Worm (Caenorhabditis elegans) whole organism, L2 larva: Measurements from ENCODE around the gene pcp-1.

Experiments
- C34F6.9 ChIP-seq: fragments of 150-350 bp; optimal IDR thresholded peaks from 2 replicates; lab custom pipeline; 2014; ENCODE audit warnings: missing biosample characterization, missing genetic modification characterization
- F13H6.1 ChIP-seq: sonication (generic microtip); optimal IDR thresholded peaks from 2 replicates; lab custom pipeline; 2016; ENCODE audit warnings: missing genetic modification characterization, missing compliant biosample characterization
- R02D3.7 ChIP-seq: fragments of 150-350 bp; optimal IDR thresholded peaks from 2 replicates; lab custom pipeline; 2014; ENCODE audit warnings: missing biosample characterization, missing genetic modification characterization
- Y55F3AM.14 ChIP-seq: fragments of 200-800 bp; sonication (Bioruptor generic); optimal IDR thresholded peaks from 2 replicates; lab custom pipeline; 2018; ENCODE audit warnings: mild to moderate bottlenecking, missing genetic modification characterization, missing compliant biosample characterization
- ZK546.5 ChIP-seq: sonication (generic microtip); optimal IDR thresholded peaks from 2 replicates; lab custom pipeline; 2017; ENCODE audit warnings: missing biosample characterization, missing genetic modification characterization
- aly-2 ChIP-seq: fragments of 150-350 bp; optimal IDR thresholded peaks from 2 replicates; lab custom pipeline; 2014; ENCODE audit warnings: missing biosample characterization, missing genetic modification characterization
- blmp-1 ChIP-seq: sonication (generic microtip); optimal IDR thresholded peaks from 2 replicates; lab custom pipeline; 2017; ENCODE audit warnings: missing genetic modification characterization, mild to moderate bottlenecking, missing compliant biosample characterization, antibody characterized with exemption, moderate library complexity; ENCODE audit not compliant: insufficient read depth
- ceh-16 ChIP-seq: fragments of 150-350 bp; optimal IDR thresholded peaks from 2 replicates; lab custom pipeline; 2014; ENCODE audit warnings: missing biosample characterization, missing genetic modification characterization
- ceh-82 ChIP-seq: fragments of 150-350 bp; optimal IDR thresholded peaks from 2 replicates; lab custom pipeline; 2014; ENCODE audit warnings: missing biosample characterization, missing genetic modification characterization
- crh-2 ChIP-seq: sonication (generic microtip); optimal IDR thresholded peaks from 2 replicates; lab custom pipeline; 2017; ENCODE audit warnings: missing biosample characterization, missing genetic modification characterization
- dmd-4 ChIP-seq: sonication (generic microtip); optimal IDR thresholded peaks from 2 replicates; lab custom pipeline; 2017; ENCODE audit warnings: missing biosample characterization, missing genetic modification characterization
- egl-27 ChIP-seq: sonication (generic microtip); optimal IDR thresholded peaks from 3 replicates; lab custom pipeline; 2017; ENCODE audit warnings: missing biosample characterization, missing genetic modification reagents, missing genetic modification characterization
- elt-1 ChIP-seq: fragments of 150-350 bp; optimal IDR thresholded peaks from 2 replicates; lab custom pipeline; 2014; ENCODE audit warnings: missing biosample characterization, missing genetic modification characterization
- elt-3 ChIP-seq: sonication (generic microtip); optimal IDR thresholded peaks from 2 replicates; lab custom pipeline; 2017; ENCODE audit warnings: missing biosample characterization, missing genetic modification characterization
- fos-1 ChIP-seq: fragments of 150-350 bp; optimal IDR thresholded peaks from 2 replicates; lab custom pipeline; 2014; ENCODE audit warnings: missing biosample characterization, missing genetic modification characterization
- gmeb-1 ChIP-seq: fragments of 150-350 bp; optimal IDR thresholded peaks from 2 replicates; lab custom pipeline; 2014; ENCODE audit warnings: missing biosample characterization, missing genetic modification characterization
- lin-11 ChIP-seq: fragments of 150-350 bp; sonication (generic microtip); optimal IDR thresholded peaks from 2 replicates; lab custom pipeline; 2014; ENCODE audit warnings: missing biosample characterization, missing genetic modification characterization, inconsistent platforms, mixed read lengths
- lin-13 ChIP-seq: fragments of 150-350 bp; optimal IDR thresholded peaks from 2 replicates; lab custom pipeline; 2014; ENCODE audit warnings: missing biosample characterization, missing genetic modification reagents, missing genetic modification characterization
- lin-39 ChIP-seq: fragments of 150-350 bp; optimal IDR thresholded peaks from 2 replicates; lab custom pipeline; 2014; ENCODE audit warnings: missing biosample characterization, missing genetic modification reagents, missing genetic modification characterization
- lsy-2 ChIP-seq, 2 experiments: fragments of 150-350 bp in 1 of 2; sonication (generic microtip) in 1 of 2; optimal IDR thresholded peaks; 2 replicates each; lab custom pipeline; 2014 to 2017; ENCODE audit warnings: missing biosample characterization in 2 of 2, missing genetic modification characterization in 2 of 2
- mab-5 ChIP-seq: fragments of 150-350 bp; optimal IDR thresholded peaks from 2 replicates; lab custom pipeline; 2014; ENCODE audit warnings: missing biosample characterization, missing genetic modification characterization
- mbf-1 ChIP-seq: sonication (generic microtip); optimal IDR thresholded peaks from 2 replicates; lab custom pipeline; 2017; ENCODE audit warnings: missing biosample characterization, missing genetic modification characterization
- mdl-1 ChIP-seq, 2 experiments: fragments of 150-350 bp in 1 of 2; sonication (generic microtip) in 1 of 2; optimal IDR thresholded peaks; 2 replicates each; lab custom pipeline; 2017; ENCODE audit warnings: missing biosample characterization in 2 of 2, missing genetic modification characterization in 2 of 2
- nhr-10 ChIP-seq: sonication (generic microtip); optimal IDR thresholded peaks from 2 replicates; lab custom pipeline; 2017; ENCODE audit warnings: missing biosample characterization, missing genetic modification characterization
- nhr-11 ChIP-seq: fragments of 150-350 bp; optimal IDR thresholded peaks from 2 replicates; lab custom pipeline; 2014; ENCODE audit warnings: missing biosample characterization, missing genetic modification characterization
- nhr-12 ChIP-seq: fragments of 150-350 bp; optimal IDR thresholded peaks from 2 replicates; lab custom pipeline; 2014; ENCODE audit warnings: missing biosample characterization, missing genetic modification characterization
- nhr-129 ChIP-seq: fragments of 150-350 bp; optimal IDR thresholded peaks from 2 replicates; lab custom pipeline; 2014; ENCODE audit warnings: missing biosample characterization, missing genetic modification characterization
- nhr-21 ChIP-seq: fragments of 150-350 bp; optimal IDR thresholded peaks from 2 replicates; lab custom pipeline; 2014; ENCODE audit warnings: missing biosample characterization, missing genetic modification characterization
- nhr-23 ChIP-seq: fragments of 150-350 bp; optimal IDR thresholded peaks from 2 replicates; lab custom pipeline; 2014; ENCODE audit warnings: missing biosample characterization, missing genetic modification reagents, missing genetic modification characterization
- nhr-237 ChIP-seq: fragments of 150-350 bp; optimal IDR thresholded peaks from 2 replicates; lab custom pipeline; 2014; ENCODE audit warnings: missing biosample characterization, missing genetic modification characterization
- nhr-25 ChIP-seq: fragments of 150-350 bp; sonication (generic microtip); optimal IDR thresholded peaks from 3 replicates; lab custom pipeline; 2014; ENCODE audit warnings: missing biosample characterization, missing genetic modification characterization
- nhr-6 ChIP-seq: fragments of 150-350 bp; optimal IDR thresholded peaks from 2 replicates; lab custom pipeline; 2014; ENCODE audit warnings: missing biosample characterization, missing genetic modification characterization
- nhr-77 ChIP-seq: fragments of 150-350 bp; optimal IDR thresholded peaks from 2 replicates; lab custom pipeline; 2014; ENCODE audit warnings: missing biosample characterization, missing genetic modification characterization
- peb-1 ChIP-seq: fragments of 150-350 bp; optimal IDR thresholded peaks from 2 replicates; lab custom pipeline; 2014; ENCODE audit warnings: missing biosample characterization, missing genetic modification characterization
- sem-4 ChIP-seq: fragments of 150-350 bp; optimal IDR thresholded peaks from 2 replicates; lab custom pipeline; 2014; ENCODE audit warnings: missing biosample characterization, missing genetic modification reagents, missing genetic modification characterization
- skn-1 ChIP-seq: sonication (generic microtip); optimal IDR thresholded peaks from 2 replicates; lab custom pipeline; 2017; ENCODE audit warnings: missing biosample characterization, missing genetic modification characterization
- sma-3 ChIP-seq: sonication (generic microtip); optimal IDR thresholded peaks from 2 replicates; lab custom pipeline; 2016; ENCODE audit warnings: missing genetic modification reagents, missing genetic modification characterization, missing compliant biosample characterization
- sma-9 ChIP-seq, 2 experiments: fragments of 150-350 bp in 1 of 2; sonication (generic microtip) in 1 of 2; optimal IDR thresholded peaks; 2 replicates each; lab custom pipeline; 2014 to 2016; ENCODE audit warnings: missing genetic modification characterization in 2 of 2, mild to moderate bottlenecking in 1 of 2, missing biosample characterization in 1 of 2, missing compliant biosample characterization in 1 of 2, missing genetic modification reagents in 1 of 2, moderate library complexity in 1 of 2
- snpc-4 ChIP-seq: fragments of 150-350 bp; optimal IDR thresholded peaks from 2 replicates; lab custom pipeline; 2014; ENCODE audit warnings: missing biosample characterization, missing genetic modification characterization
- unc-39 ChIP-seq: fragments of 150-350 bp; optimal IDR thresholded peaks from 2 replicates; lab custom pipeline; 2014; ENCODE audit warnings: missing biosample characterization, missing genetic modification characterization
- unc-55 ChIP-seq: fragments of 150-350 bp; sonication (generic microtip); optimal IDR thresholded peaks from 3 replicates; lab custom pipeline; 2014; ENCODE audit warnings: missing biosample characterization, missing genetic modification reagents, missing genetic modification characterization
- unc-62 ChIP-seq: fragments of 150-350 bp; optimal IDR thresholded peaks from 2 replicates; lab custom pipeline; 2014; ENCODE audit warnings: missing biosample characterization, missing genetic modification reagents, missing genetic modification characterization
- zag-1 ChIP-seq: fragments of 150-350 bp; optimal IDR thresholded peaks from 2 replicates; lab custom pipeline; 2014; ENCODE audit warnings: missing biosample characterization, missing genetic modification characterization
- ztf-1 ChIP-seq: fragments of 200-800 bp; sonication (Bioruptor generic); conservative IDR thresholded peaks from 2 replicates; pipeline ENCODE4 v1.3.6; 2022; ENCODE audit warnings: missing genetic modification characterization, missing compliant biosample characterization
- ztf-11 ChIP-seq: sonication (generic microtip); optimal IDR thresholded peaks from 2 replicates; lab custom pipeline; 2017; ENCODE audit warnings: missing biosample characterization, missing genetic modification characterization
- ztf-4 ChIP-seq: fragments of 150-350 bp; optimal IDR thresholded peaks from 2 replicates; lab custom pipeline; 2014; ENCODE audit warnings: missing biosample characterization, missing genetic modification characterization

The pcp-1 gene

DNA sequence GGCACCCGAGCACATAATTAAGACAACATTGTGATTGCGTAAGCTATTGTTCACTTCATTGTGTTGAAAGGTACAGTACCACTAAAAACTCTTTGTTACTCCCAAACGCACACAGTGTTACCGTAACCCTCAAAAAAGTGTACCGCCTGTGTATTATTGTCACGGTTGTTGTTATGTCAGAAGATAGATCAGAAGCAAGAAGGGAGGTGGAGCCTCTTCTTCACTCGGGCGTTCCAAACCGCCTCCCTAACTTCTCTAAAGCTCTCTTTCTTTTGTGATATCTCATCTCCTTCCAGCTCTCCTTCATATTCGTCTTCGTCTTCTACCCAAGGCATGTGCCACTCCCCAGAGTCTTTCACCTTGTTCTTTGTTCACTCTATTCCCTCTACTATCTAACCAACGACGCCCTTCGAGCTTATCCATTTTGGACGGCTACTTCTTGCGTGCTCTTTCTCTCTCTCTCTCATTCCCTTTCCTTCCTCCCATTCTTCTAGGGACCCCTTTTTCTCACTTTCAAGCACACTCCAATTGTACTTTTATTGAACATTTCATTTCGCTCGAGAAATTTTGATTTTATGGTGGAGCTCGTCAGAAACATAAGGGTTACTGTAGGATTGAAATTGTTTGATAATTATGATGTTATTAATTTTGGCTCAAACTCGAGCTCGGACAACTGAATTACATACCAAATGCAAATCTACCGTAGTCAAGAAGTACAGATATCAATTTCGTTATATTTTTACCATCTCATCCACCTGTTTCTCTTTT, 33.0 kb upstream of the pcp-1 start:
- no peak for TF ChIP-seq snpc-4 (tag; lab: Kevin White, UChicago)
- no peak for TF ChIP-seq mab-5 (tag; lab: Kevin White, UChicago)
- no peak for TF ChIP-seq ZK546.5
- TF ChIP-seq nhr-11 (tag; lab: Kevin White, UChicago) = no peak
- no peak for TF ChIP-seq nhr-23 (tag; lab: Kevin White, UChicago)
- TF ChIP-seq dmd-4 = no peak
- TF ChIP-seq Y55F3AM.14 (GFP tag; lab: Kevin White, UChicago) = no peak
- TF ChIP-seq sma-3 = no peak
- no peak for TF ChIP-seq unc-62
- no peak for TF ChIP-seq nhr-12 (tag; lab: Kevin White, UChicago)
- no peak for TF ChIP-seq nhr-237 (tag; lab: Kevin White, UChicago)
- TF ChIP-seq lin-13 (GFP tag; lab: Kevin White, UChicago) = no peak
- no peak for TF ChIP-seq nhr-25 (tag; lab: Kevin White, UChicago)
- TF ChIP-seq ceh-16 (tag; lab: Kevin White, UChicago) = no peak
- TF ChIP-seq unc-39 = no peak
- peak; percentile 55 for TF ChIP-seq F13H6.1
- peak; percentile 53 for TF ChIP-seq unc-55 (GFP tag; lab: Kevin White, UChicago)
- no peak for TF ChIP-seq peb-1
- TF ChIP-seq lin-11 (tag; lab: Kevin White, UChicago) = no peak
- TF ChIP-seq mbf-1 (tag; lab: Kevin White, UChicago) = no peak
- no peak for TF ChIP-seq nhr-10 (tag; lab: Kevin White, UChicago)
- no peak for TF ChIP-seq egl-27
- peak; percentile 47 for TF ChIP-seq nhr-129
- no peak for TF ChIP-seq elt-1
- TF ChIP-seq mdl-1 (tag; optimal IDR thresholded peaks at IDR 0.05; lab: Kevin White, UChicago) = peak; percentile 17 to 19
- peak; percentile 33 for TF ChIP-seq crh-2 (tag; lab: Kevin White, UChicago)
- TF ChIP-seq ztf-4 (tag; lab: Kevin White, UChicago) = peak; percentile 37
- TF ChIP-seq C34F6.9 (tag; lab: Kevin White, UChicago) = peak; percentile 61
- TF ChIP-seq sma-9 (GFP tag; optimal IDR thresholded peaks at IDR 0.05; lab: Kevin White, UChicago) = peak; percentile 13
- TF ChIP-seq sma-9 (tag; optimal IDR thresholded peaks at IDR 0.05; lab: Kevin White, UChicago) = no peak
- no peak for TF ChIP-seq R02D3.7 (tag; lab: Kevin White, UChicago)
- no peak for TF ChIP-seq ztf-1 (GFP tag; lab: Robert Waterston, UW)
- TF ChIP-seq gmeb-1 = no peak
- TF ChIP-seq nhr-77 = no peak
- no peak for TF ChIP-seq ztf-11 (tag; lab: Kevin White, UChicago)
- no peak for TF ChIP-seq lin-39
- peak in 1 of 2 experiments; percentile 43 for TF ChIP-seq lsy-2 (tag; optimal IDR thresholded peaks at IDR 0.05; lab: Kevin White, UChicago)
- TF ChIP-seq nhr-21 = no peak
- TF ChIP-seq fos-1 (tag; lab: Kevin White, UChicago) = no peak
- no peak for TF ChIP-seq sem-4 (tag; lab: Kevin White, UChicago)
- no peak for TF ChIP-seq elt-3 (tag; lab: Kevin White, UChicago)
- no peak for TF ChIP-seq ceh-82
- TF ChIP-seq nhr-6 = no peak

DNA sequence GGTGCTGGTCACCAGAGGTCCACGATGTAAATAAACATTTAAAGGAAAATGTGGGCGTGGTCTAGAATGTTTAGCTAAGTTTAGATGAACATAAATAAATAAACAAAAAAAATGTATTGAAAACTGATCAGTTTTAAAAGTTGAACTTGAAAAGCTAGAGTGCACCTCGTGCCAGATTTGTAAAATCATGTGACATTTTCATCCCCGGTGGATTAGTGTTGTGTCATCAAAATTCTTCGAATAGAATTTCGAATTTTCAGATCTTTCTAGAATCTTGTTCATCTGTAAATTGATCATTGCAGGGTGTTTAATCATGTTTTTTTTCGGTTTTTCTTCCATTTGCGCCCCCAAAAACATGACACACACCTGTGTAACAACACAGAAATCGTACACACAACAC, 32.2 kb upstream of the pcp-1 start:
- TF ChIP-seq unc-39 (no peak), nhr-11 (tag; lab: Kevin White, UChicago) (no peak), ceh-16 (tag; lab: Kevin White, UChicago) (no peak), unc-55 (GFP tag; lab: Kevin White, UChicago) (peak; percentile 13)

DNA sequence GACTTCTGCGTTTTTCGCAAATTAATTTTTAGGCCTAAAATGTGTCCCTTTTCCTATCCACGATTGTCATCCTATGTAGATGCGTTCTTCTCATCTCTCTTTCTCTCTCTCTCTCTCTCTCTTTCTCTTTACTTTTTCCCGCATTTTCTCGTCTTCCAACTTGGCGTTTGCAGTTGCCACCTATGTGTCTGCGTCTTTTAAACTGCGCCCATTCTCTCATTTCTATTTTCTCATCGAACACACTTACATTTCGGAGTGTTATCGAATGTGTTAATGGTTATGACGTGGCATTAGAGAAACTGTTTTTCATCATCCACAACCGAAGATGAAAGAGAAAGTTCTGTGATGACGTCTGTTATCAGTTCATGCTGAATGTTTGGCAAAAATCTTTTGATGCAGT, 30.2 kb upstream of the pcp-1 start:
- TF ChIP-seq nhr-11 (tag; lab: Kevin White, UChicago) = no peak
- no peak for TF ChIP-seq nhr-237 (tag; lab: Kevin White, UChicago)
- TF ChIP-seq nhr-12 (tag; lab: Kevin White, UChicago) = no peak
- peak; percentile 49 for TF ChIP-seq F13H6.1
- TF ChIP-seq unc-62 = no peak
- no peak for TF ChIP-seq aly-2
- TF ChIP-seq elt-3 (tag; lab: Kevin White, UChicago) = no peak
- peak; percentile 3 for TF ChIP-seq nhr-6
- peak; percentile 35 for TF ChIP-seq Y55F3AM.14 (GFP tag; lab: Kevin White, UChicago)
- no peak for TF ChIP-seq egl-27
- no peak for TF ChIP-seq nhr-10 (tag; lab: Kevin White, UChicago)
- TF ChIP-seq mbf-1 (tag; lab: Kevin White, UChicago) = no peak
- peak; percentile 22 for TF ChIP-seq ztf-4 (tag; lab: Kevin White, UChicago)
- no peak for TF ChIP-seq ceh-82
- peak; percentile 66 for TF ChIP-seq C34F6.9 (tag; lab: Kevin White, UChicago)
- no peak for TF ChIP-seq ztf-11 (tag; lab: Kevin White, UChicago)
- no peak for TF ChIP-seq peb-1
- peak; percentile 74 for TF ChIP-seq nhr-129
- TF ChIP-seq sem-4 (tag; lab: Kevin White, UChicago) = peak; percentile 74
- no peak for TF ChIP-seq dmd-4
- TF ChIP-seq blmp-1 (tag; lab: Kevin White, UChicago) = peak; percentile 82
- peak; percentile 18 to 19 for TF ChIP-seq mdl-1 (tag; optimal IDR thresholded peaks at IDR 0.05; lab: Kevin White, UChicago)
- no peak for TF ChIP-seq elt-1
- no peak for TF ChIP-seq skn-1
- TF ChIP-seq gmeb-1 = peak; percentile 49
- peak; percentile 59 for TF ChIP-seq sma-9 (GFP tag; optimal IDR thresholded peaks at IDR 0.05; lab: Kevin White, UChicago)
- no peak for TF ChIP-seq sma-9 (tag; optimal IDR thresholded peaks at IDR 0.05; lab: Kevin White, UChicago)
- TF ChIP-seq zag-1 = peak; percentile 44
- no peak for TF ChIP-seq nhr-23 (tag; lab: Kevin White, UChicago)
